Fruit fly (Drosophila melanogaster) whole organism, prepupa: ENCODE results near the gene CG2938.
"Not testable (repeated sequence)": the region's sequence is repeated elsewhere in the genome, so short reads cannot be mapped to it uniquely, and the experiment has no call there.

Experiments used
- CG11294 ChIP-seq: fragments of 200-800 bp; sonication (Bioruptor generic); IDR thresholded peaks from 2 replicates; pipeline ENCODE4 v1.3.6; 2022; ENCODE audit warnings: missing biosample characterization, missing genetic modification characterization
- CG8632 ChIP-seq: fragments of 200-800 bp; sonication (Bioruptor generic); optimal IDR thresholded peaks from 3 replicates; lab custom pipeline; 2016; ENCODE audit warnings: missing biosample characterization, missing genetic modification characterization
- Sox14 ChIP-seq: fragments of 200-800 bp; sonication (Bioruptor generic); optimal IDR thresholded peaks from 3 replicates; lab custom pipeline; 2016; ENCODE audit warnings: missing biosample characterization, missing genetic modification characterization

DNA sequence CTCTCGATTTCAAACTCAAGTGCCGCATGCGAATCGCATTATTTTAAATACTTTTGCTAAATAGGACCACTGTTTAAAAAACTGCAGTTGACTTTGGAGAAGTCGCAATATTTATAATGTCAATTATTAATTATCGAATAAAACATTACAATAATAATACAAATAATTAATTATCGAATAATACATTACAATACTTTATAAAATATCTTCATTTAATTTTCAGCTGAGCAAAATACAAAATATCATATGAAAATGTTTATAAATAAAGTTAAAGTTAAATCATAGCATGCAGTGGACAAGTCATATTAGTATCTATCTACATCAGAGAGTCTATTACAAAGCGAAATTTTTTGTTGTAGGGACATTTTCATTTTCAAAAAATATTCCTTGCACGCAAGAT, 4.3 kb upstream of the CG2938 start, which contains the start of gene Gem4b:
- TF ChIP-seq CG8632 (GFP tag; lab: Kevin White, UChicago); CG11294 (GFP tag; lab: Robert Waterston, UW); Sox14 (GFP tag; lab: Kevin White, UChicago): not testable (repeated sequence)
